Worm (Caenorhabditis elegans) whole organism, mixed stage, embryonic: Measurements from ENCODE around the gene ZK1010.5.

Experiments
- M03D4.4 ChIP-seq: sonication (generic microtip); optimal IDR thresholded peaks from 2 replicates; lab custom pipeline; 2017; ENCODE audit warnings: mild to moderate bottlenecking, missing genetic modification characterization, missing compliant biosample characterization
- bed-3 ChIP-seq: fragments of 200-800 bp; sonication (Bioruptor generic); optimal IDR thresholded peaks from 3 replicates; lab custom pipeline; 2018; ENCODE audit warnings: mild to moderate bottlenecking, missing genetic modification characterization, moderate library complexity, missing compliant biosample characterization
- ceh-39 ChIP-seq: fragments of 150-350 bp; optimal IDR thresholded peaks from 2 replicates; lab custom pipeline; 2014; ENCODE audit warnings: missing biosample characterization, missing genetic modification characterization
- ceh-43 ChIP-seq: fragments of 200-800 bp; sonication (Bioruptor generic); optimal IDR thresholded peaks from 2 replicates; lab custom pipeline; 2018; ENCODE audit warnings: mild to moderate bottlenecking, missing genetic modification characterization, moderate library complexity, missing compliant biosample characterization
- ceh-83 ChIP-seq: fragments of 200-800 bp; sonication (Bioruptor generic); optimal IDR thresholded peaks from 2 replicates; lab custom pipeline; 2018; ENCODE audit warnings: mild to moderate bottlenecking, missing genetic modification characterization, missing compliant biosample characterization
- ces-1 ChIP-seq: fragments of 150-350 bp; optimal IDR thresholded peaks from 2 replicates; lab custom pipeline; 2014; ENCODE audit warnings: missing biosample characterization, missing genetic modification reagents, missing genetic modification characterization
- cnd-1 ChIP-seq: fragments of 200-800 bp; sonication (Bioruptor generic); optimal IDR thresholded peaks from 2 replicates; lab custom pipeline; 2018; ENCODE audit warnings: mild to moderate bottlenecking, missing genetic modification characterization, missing compliant biosample characterization
- drap-1 ChIP-seq: fragments of 200-800 bp; sonication (Bioruptor generic); optimal IDR thresholded peaks from 3 replicates; lab custom pipeline; 2018; ENCODE audit warnings: mild to moderate bottlenecking, missing genetic modification characterization, missing compliant biosample characterization
- elt-3 ChIP-seq: fragments of 150-350 bp; optimal IDR thresholded peaks from 2 replicates; lab custom pipeline; 2014; ENCODE audit warnings: missing biosample characterization, missing genetic modification characterization
- ham-2 ChIP-seq: fragments of 200-800 bp; sonication (Bioruptor generic); optimal IDR thresholded peaks from 2 replicates; lab custom pipeline; 2018; ENCODE audit warnings: mild to moderate bottlenecking, missing genetic modification characterization, missing compliant biosample characterization
- hlh-1 ChIP-seq: fragments of 150-350 bp; optimal IDR thresholded peaks from 2 replicates; lab custom pipeline; 2014; ENCODE audit warnings: missing biosample characterization, missing genetic modification reagents, missing genetic modification characterization
- lin-13 ChIP-seq: fragments of 150-350 bp; optimal IDR thresholded peaks from 2 replicates; lab custom pipeline; 2014; ENCODE audit warnings: missing biosample characterization, missing genetic modification characterization
- lin-32 ChIP-seq: fragments of 200-800 bp; sonication (Bioruptor generic); optimal IDR thresholded peaks from 2 replicates; lab custom pipeline; 2018; ENCODE audit warnings: mild to moderate bottlenecking, missing genetic modification characterization, missing compliant biosample characterization
- lsy-2 ChIP-seq: fragments of 150-350 bp; optimal IDR thresholded peaks from 2 replicates; lab custom pipeline; 2014; ENCODE audit warnings: missing biosample characterization, missing genetic modification characterization
- mep-1 ChIP-seq: fragments of 150-350 bp; optimal IDR thresholded peaks from 2 replicates; lab custom pipeline; 2017; ENCODE audit warnings: missing biosample characterization, missing genetic modification reagents, missing genetic modification characterization, inconsistent platforms
- mls-2 ChIP-seq: sonication (generic microtip); optimal IDR thresholded peaks from 2 replicates; lab custom pipeline; 2016; ENCODE audit warnings: mild to moderate bottlenecking, missing genetic modification characterization, moderate library complexity, missing compliant biosample characterization
- nhr-12 ChIP-seq: fragments of 150-350 bp; optimal IDR thresholded peaks from 2 replicates; lab custom pipeline; 2014; ENCODE audit warnings: missing biosample characterization, missing genetic modification characterization
- nhr-2 ChIP-seq: fragments of 150-350 bp; optimal IDR thresholded peaks from 2 replicates; lab custom pipeline; 2014; ENCODE audit warnings: missing biosample characterization, missing genetic modification characterization
- nhr-237 ChIP-seq: fragments of 150-350 bp; optimal IDR thresholded peaks from 2 replicates; lab custom pipeline; 2014; ENCODE audit warnings: missing biosample characterization, missing genetic modification characterization
- nhr-28 ChIP-seq: fragments of 150-350 bp; optimal IDR thresholded peaks from 2 replicates; lab custom pipeline; 2014; ENCODE audit warnings: missing biosample characterization, missing genetic modification characterization
- nhr-76 ChIP-seq: sonication (generic microtip); optimal IDR thresholded peaks from 2 replicates; lab custom pipeline; 2017; ENCODE audit warnings: missing biosample characterization, missing genetic modification characterization
- pha-4 ChIP-seq: fragments of 150-350 bp; optimal IDR thresholded peaks from 2 replicates; lab custom pipeline; 2018; ENCODE audit warnings: missing biosample characterization, missing genetic modification reagents, missing genetic modification characterization
- sem-2 ChIP-seq: fragments of 200-800 bp; sonication (Bioruptor generic); optimal IDR thresholded peaks from 2 replicates; lab custom pipeline; 2018; ENCODE audit warnings: mild to moderate bottlenecking, missing genetic modification characterization, missing compliant biosample characterization
- snpc-4 ChIP-seq: fragments of 150-350 bp; optimal IDR thresholded peaks from 2 replicates; lab custom pipeline; 2014; ENCODE audit warnings: missing biosample characterization, missing genetic modification characterization
- sptf-1 ChIP-seq: sonication (generic microtip); optimal IDR thresholded peaks from 2 replicates; lab custom pipeline; 2017; ENCODE audit warnings: mild to moderate bottlenecking, missing genetic modification characterization, moderate library complexity, missing compliant biosample characterization
- tbx-8 ChIP-seq: fragments of 200-800 bp; sonication (Bioruptor generic); optimal IDR thresholded peaks from 2 replicates; lab custom pipeline; 2018; ENCODE audit warnings: mild to moderate bottlenecking, missing genetic modification characterization, moderate library complexity, missing compliant biosample characterization
- unc-120 ChIP-seq: sonication (generic microtip); optimal IDR thresholded peaks from 2 replicates; lab custom pipeline; 2017; ENCODE audit warnings: missing genetic modification characterization, missing compliant biosample characterization; ENCODE audit not compliant: poor library complexity, severe bottlenecking
- unc-39 ChIP-seq: fragments of 150-350 bp; optimal IDR thresholded peaks from 2 replicates; lab custom pipeline; 2014; ENCODE audit warnings: missing biosample characterization, missing genetic modification characterization
- unc-62 ChIP-seq: fragments of 150-350 bp; optimal IDR thresholded peaks from 2 replicates; lab custom pipeline; 2014; ENCODE audit warnings: missing biosample characterization, missing genetic modification reagents, missing genetic modification characterization
- zip-8 ChIP-seq: fragments of 150-350 bp; optimal IDR thresholded peaks from 2 replicates; lab custom pipeline; 2014; ENCODE audit warnings: missing biosample characterization, missing genetic modification characterization
- ztf-11 ChIP-seq: fragments of 150-350 bp; optimal IDR thresholded peaks from 2 replicates; lab custom pipeline; 2014; ENCODE audit warnings: missing biosample characterization, missing genetic modification characterization

Gene ZK1010.5

DNA sequence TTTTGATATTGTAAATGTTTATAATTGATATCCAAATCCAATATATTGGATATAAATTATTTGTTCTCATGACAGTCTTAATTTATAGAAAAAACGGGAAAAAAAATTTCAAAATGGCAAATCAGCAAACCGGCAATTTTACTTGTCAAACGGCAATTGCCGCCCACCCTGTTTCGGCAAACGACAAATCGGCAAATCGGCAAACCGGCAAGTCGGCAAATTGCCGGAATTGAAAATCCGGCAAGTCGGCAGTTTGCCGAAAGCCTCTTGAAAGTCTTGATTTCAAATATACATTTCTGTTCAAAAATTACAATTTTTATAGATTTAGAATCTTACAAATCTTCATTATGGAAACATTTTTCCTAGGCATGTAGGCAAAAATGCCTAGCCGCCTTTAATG lies 40.6 kb upstream of the ZK1010.5 start:
- TF ChIP-seq zip-8, result no peak
- no peak for TF ChIP-seq nhr-76 (tag; lab: Kevin White, UChicago)
- TF ChIP-seq lin-32 (GFP tag; lab: Kevin White, UChicago), result no peak
- TF ChIP-seq nhr-237 (tag; lab: Kevin White, UChicago), result no peak
- no peak for TF ChIP-seq unc-62 (GFP tag; lab: Kevin White, UChicago)
- no peak for TF ChIP-seq ces-1 (GFP tag; lab: Kevin White, UChicago)
- no peak for TF ChIP-seq snpc-4 (tag; lab: Kevin White, UChicago)
- TF ChIP-seq pha-4, result no peak
- TF ChIP-seq nhr-12 (tag; lab: Kevin White, UChicago), result no peak
- no peak for TF ChIP-seq ceh-83 (GFP tag; lab: Kevin White, UChicago)
- TF ChIP-seq unc-39, result no peak
- TF ChIP-seq sem-2 (GFP tag; lab: Kevin White, UChicago), result no peak
- TF ChIP-seq tbx-8, result no peak
- no peak for TF ChIP-seq lin-13
- no peak for TF ChIP-seq bed-3 (GFP tag; lab: Kevin White, UChicago)
- no peak for TF ChIP-seq unc-120 (tag; lab: Kevin White, UChicago)
- no peak for TF ChIP-seq lsy-2 (tag; lab: Kevin White, UChicago)

- TF ChIP-seq nhr-12 (tag; lab: Kevin White, UChicago) (no peak), cnd-1 (no peak), mls-2 (tag; lab: Kevin White, UChicago) (no peak), nhr-28 (no peak), snpc-4 (tag; lab: Kevin White, UChicago) (no peak), ces-1 (GFP tag; lab: Kevin White, UChicago) (no peak), unc-120 (tag; lab: Kevin White, UChicago) (no peak), sptf-1 (tag; lab: Kevin White, UChicago) (no peak), hlh-1 (tag; lab: Kevin White, UChicago) (no peak), nhr-2 (no peak), lsy-2 (tag; lab: Kevin White, UChicago) (no peak), nhr-76 (tag; lab: Kevin White, UChicago) (no peak), elt-3 (tag; lab: Kevin White, UChicago) (no peak)
Measured at ce11 chrIII:13024281-13024680, 37.0 kb upstream of the ZK1010.5 start, which contains the start of gene cyp-13A12. cyp-13A12 (plus strand) TSS chrIII:13024547.

DNA sequence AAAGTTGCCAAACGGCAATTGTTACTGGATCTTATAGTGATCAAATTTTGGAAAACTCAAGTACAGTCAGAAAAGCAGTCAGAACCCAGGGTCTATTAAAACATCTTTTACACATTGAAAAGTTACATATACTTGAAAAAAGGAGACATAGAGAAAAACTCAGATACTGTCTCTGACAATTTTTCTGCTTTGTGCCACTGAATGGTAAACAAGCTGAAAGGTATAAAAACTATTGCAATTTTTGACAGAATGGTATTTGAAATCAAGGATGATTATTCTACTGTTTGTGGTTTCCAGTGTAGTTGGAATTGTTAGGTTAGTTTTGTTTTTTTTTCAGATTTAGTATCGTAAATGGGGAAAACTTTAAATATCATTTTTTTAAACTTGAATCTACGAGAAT lies 33.4 kb upstream of the ZK1010.5 start, which contains the start of gene cyp-13A11:
TSS of gene cyp-13A11 (plus strand) at position 266 of the 400 bp plus-strand sequence.
- no peak for TF ChIP-seq nhr-237 (tag; lab: Kevin White, UChicago)
- no peak for TF ChIP-seq ceh-43
- no peak for TF ChIP-seq mep-1

- TF ChIP-seq ces-1 (GFP tag; lab: Kevin White, UChicago) (no peak), unc-62 (GFP tag; lab: Kevin White, UChicago) (no peak), hlh-1 (tag; lab: Kevin White, UChicago) (no peak), snpc-4 (tag; lab: Kevin White, UChicago) (no peak), nhr-28 (no peak), sptf-1 (tag; lab: Kevin White, UChicago) (no peak), ztf-11 (no peak), unc-39 (no peak), mep-1 (no peak), zip-8 (no peak), mls-2 (tag; lab: Kevin White, UChicago) (no peak), ceh-83 (GFP tag; lab: Kevin White, UChicago) (no peak), M03D4.4 (tag; lab: Kevin White, UChicago) (no peak), bed-3 (GFP tag; lab: Kevin White, UChicago) (no peak), lin-13 (no peak), ceh-43 (no peak)
Measured at ce11 chrIII:13019547-13020098, 32.3 kb upstream of the ZK1010.5 start.

DNA sequence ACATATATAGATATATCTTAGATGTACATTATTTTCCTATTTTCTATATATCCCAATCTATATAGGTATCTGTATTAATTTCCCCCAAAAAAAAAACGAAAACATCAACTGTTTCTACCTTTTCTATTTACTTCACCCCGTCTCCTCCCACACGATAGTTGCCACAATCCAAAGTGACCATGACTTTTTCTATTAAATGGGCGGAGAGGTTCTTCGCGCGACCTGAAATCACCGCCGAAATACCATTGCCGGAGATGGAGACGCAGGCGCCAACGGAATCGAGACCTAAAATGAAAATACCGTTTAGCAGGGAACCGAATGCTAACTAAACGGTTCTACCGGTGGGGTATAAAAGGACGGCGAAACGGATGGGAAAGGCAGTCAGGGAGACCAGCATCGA lies 31.3 kb upstream of the ZK1010.5 start, which contains the start of gene col-98:
TSS of gene col-98 (plus strand) at position 390 of the 400 bp plus-strand sequence.
- no peak for TF ChIP-seq unc-39
- TF ChIP-seq nhr-2, result no peak
- no peak for TF ChIP-seq lin-13
- TF ChIP-seq sem-2 (GFP tag; lab: Kevin White, UChicago), result no peak
- no peak for TF ChIP-seq ztf-11
- TF ChIP-seq, all 35 proteins: peak for 0

ce11 chrIII:13015754-13016317 lies 28.5 kb upstream of the ZK1010.5 start:
- TF ChIP-seq nhr-237 (tag; lab: Kevin White, UChicago) (no peak), lsy-2 (tag; lab: Kevin White, UChicago) (no peak), ceh-39 (tag; lab: Kevin White, UChicago) (no peak), nhr-76 (tag; lab: Kevin White, UChicago) (no peak), elt-3 (tag; lab: Kevin White, UChicago) (no peak), snpc-4 (tag; lab: Kevin White, UChicago) (no peak), ham-2 (GFP tag; lab: Kevin White, UChicago) (no peak), ztf-11 (no peak), ceh-83 (GFP tag; lab: Kevin White, UChicago) (no peak), unc-62 (GFP tag; lab: Kevin White, UChicago) (no peak), sem-2 (GFP tag; lab: Kevin White, UChicago) (no peak), drap-1 (GFP tag; lab: Kevin White, UChicago) (no peak), tbx-8 (no peak), bed-3 (GFP tag; lab: Kevin White, UChicago) (no peak), lin-13 (no peak), unc-120 (tag; lab: Kevin White, UChicago) (no peak)
